Worm (Caenorhabditis elegans): Measurements from ENCODE around the gene C28C12.1.

The C28C12.1 gene

ce11 chrIV:8513619-8514018, 12.1 kb downstream of the C28C12.1 start, which contains the start of gene cks-1:
cks-1 (plus strand) TSS chrIV:8513919.
- no peak for TF ChIP-seq ama-1 (optimal IDR thresholded peaks at IDR 0.05)
- no peak for TF ChIP-seq tbx-11 (GFP tag; IDR thresholded peaks at IDR 0.05)
- TF ChIP-seq tbx-37 (GFP tag; conservative IDR thresholded peaks at IDR 0.05) = no peak
- TF ChIP-seq sea-1 (GFP tag; conservative IDR thresholded peaks at IDR 0.05) = no peak
- TF ChIP-seq hnd-1 (tag; optimal IDR thresholded peaks at IDR 0.05) = no peak
- no peak for TF ChIP-seq B0310.2 (tag; optimal IDR thresholded peaks at IDR 0.05)
- TF ChIP-seq ceh-13 (GFP tag; optimal IDR thresholded peaks at IDR 0.05) = no peak
- TF ChIP-seq hmg-4 (GFP tag; optimal IDR thresholded peaks at IDR 0.05) = no peak
- no peak for TF ChIP-seq tra-4 (tag; optimal IDR thresholded peaks at IDR 0.05)
- TF ChIP-seq aly-1 (tag; optimal IDR thresholded peaks at IDR 0.05) = no peak
- no peak for TF ChIP-seq scrt-1 (GFP tag; IDR thresholded peaks at IDR 0.05)
- TF ChIP-seq ets-7 (tag; optimal IDR thresholded peaks at IDR 0.05) = no peak
- no peak for TF ChIP-seq flt-1 (GFP tag; IDR thresholded peaks at IDR 0.05)
- no peak for TF ChIP-seq pes-1 (GFP tag; IDR thresholded peaks at IDR 0.05)
- TF ChIP-seq ceh-36 (tag; optimal IDR thresholded peaks at IDR 0.05) = no peak
- TF ChIP-seq F13C5.2 (tag; optimal IDR thresholded peaks at IDR 0.05) = no peak
- TF ChIP-seq hmbx-1 (tag; optimal IDR thresholded peaks at IDR 0.05) = no peak

- TF ChIP-seq hmg-4 (GFP tag; optimal IDR thresholded peaks at IDR 0.05) (no peak), ceh-13 (GFP tag; optimal IDR thresholded peaks at IDR 0.05) (no peak), B0310.2 (tag; optimal IDR thresholded peaks at IDR 0.05) (no peak), ets-7 (tag; optimal IDR thresholded peaks at IDR 0.05) (no peak), pes-1 (GFP tag; IDR thresholded peaks at IDR 0.05) (no peak), F13C5.2 (tag; optimal IDR thresholded peaks at IDR 0.05) (no peak), sea-1 (GFP tag; conservative IDR thresholded peaks at IDR 0.05) (no peak), scrt-1 (GFP tag; IDR thresholded peaks at IDR 0.05) (no peak), ceh-36 (tag; optimal IDR thresholded peaks at IDR 0.05) (no peak), hmbx-1 (tag; optimal IDR thresholded peaks at IDR 0.05) (no peak), tra-4 (tag; optimal IDR thresholded peaks at IDR 0.05) (no peak), tbx-37 (GFP tag; conservative IDR thresholded peaks at IDR 0.05) (no peak), flt-1 (GFP tag; IDR thresholded peaks at IDR 0.05) (no peak), aly-1 (tag; optimal IDR thresholded peaks at IDR 0.05) (no peak), ama-1 (optimal IDR thresholded peaks at IDR 0.05) (no peak)
These were observed 13.1 kb downstream of the C28C12.1 start for ce11 chrIV:8514546-8514945.

- no peak for TF ChIP-seq aly-1 (tag; optimal IDR thresholded peaks at IDR 0.05)
- TF ChIP-seq B0310.2 (tag; optimal IDR thresholded peaks at IDR 0.05) = no peak
- TF ChIP-seq hmg-4 (GFP tag; optimal IDR thresholded peaks at IDR 0.05) = no peak
- no peak for TF ChIP-seq tbx-37 (GFP tag; conservative IDR thresholded peaks at IDR 0.05)
These were observed 18.5 kb downstream of the C28C12.1 start for ce11 chrIV:8519949-8520348.

ce11 chrIV:8520594-8520993, 19.1 kb downstream of the C28C12.1 start, which contains the start of gene pkg-2:
pkg-2 (plus strand) TSS chrIV:8520894.
- TF ChIP-seq hmg-4 (GFP tag; optimal IDR thresholded peaks at IDR 0.05) (no peak), tra-4 (tag; optimal IDR thresholded peaks at IDR 0.05) (no peak), tbx-11 (GFP tag; IDR thresholded peaks at IDR 0.05) (no peak), aly-1 (tag; optimal IDR thresholded peaks at IDR 0.05) (no peak), pes-1 (GFP tag; IDR thresholded peaks at IDR 0.05) (no peak), sea-1 (GFP tag; conservative IDR thresholded peaks at IDR 0.05) (no peak), hmbx-1 (tag; optimal IDR thresholded peaks at IDR 0.05) (no peak), F13C5.2 (tag; optimal IDR thresholded peaks at IDR 0.05) (no peak), hnd-1 (tag; optimal IDR thresholded peaks at IDR 0.05) (no peak), flt-1 (GFP tag; IDR thresholded peaks at IDR 0.05) (no peak), scrt-1 (GFP tag; IDR thresholded peaks at IDR 0.05) (no peak)

ce11 chrIV:8523981-8524380, 22.5 kb downstream of the C28C12.1 start:
- TF ChIP-seq ama-1 (optimal IDR thresholded peaks at IDR 0.05) = no peak
- TF ChIP-seq scrt-1 (GFP tag; IDR thresholded peaks at IDR 0.05) = no peak
- TF ChIP-seq hnd-1 (tag; optimal IDR thresholded peaks at IDR 0.05) = no peak
- no peak for TF ChIP-seq ceh-13 (GFP tag; optimal IDR thresholded peaks at IDR 0.05)
- no peak for TF ChIP-seq hmbx-1 (tag; optimal IDR thresholded peaks at IDR 0.05)
- TF ChIP-seq flt-1 (GFP tag; IDR thresholded peaks at IDR 0.05) = no peak
- TF ChIP-seq tbx-37 (GFP tag; conservative IDR thresholded peaks at IDR 0.05) = no peak
- no peak for TF ChIP-seq pes-1 (GFP tag; IDR thresholded peaks at IDR 0.05)

ce11 chrIV:8526050-8526449, 24.6 kb downstream of the C28C12.1 start:
- TF ChIP-seq hmbx-1 (tag; optimal IDR thresholded peaks at IDR 0.05) (no peak), scrt-1 (GFP tag; IDR thresholded peaks at IDR 0.05) (no peak), pes-1 (GFP tag; IDR thresholded peaks at IDR 0.05) (no peak), B0310.2 (tag; optimal IDR thresholded peaks at IDR 0.05) (no peak), F13C5.2 (tag; optimal IDR thresholded peaks at IDR 0.05) (no peak), ceh-36 (tag; optimal IDR thresholded peaks at IDR 0.05) (no peak)

- TF ChIP-seq pes-1 (GFP tag; IDR thresholded peaks at IDR 0.05) = no peak
- no peak for TF ChIP-seq flt-1 (GFP tag; IDR thresholded peaks at IDR 0.05)
- no peak for TF ChIP-seq ama-1 (optimal IDR thresholded peaks at IDR 0.05)
- no peak for TF ChIP-seq tbx-37 (GFP tag; conservative IDR thresholded peaks at IDR 0.05)
- no peak for TF ChIP-seq B0310.2 (tag; optimal IDR thresholded peaks at IDR 0.05)
- no peak for TF ChIP-seq tra-4 (tag; optimal IDR thresholded peaks at IDR 0.05)
- no peak for TF ChIP-seq sea-1 (GFP tag; conservative IDR thresholded peaks at IDR 0.05)
- TF ChIP-seq scrt-1 (GFP tag; IDR thresholded peaks at IDR 0.05) = no peak
These were observed 25.1 kb downstream of the C28C12.1 start for ce11 chrIV:8526579-8526978.

- no peak for TF ChIP-seq ets-7 (tag; optimal IDR thresholded peaks at IDR 0.05)
- no peak for TF ChIP-seq hmbx-1 (tag; optimal IDR thresholded peaks at IDR 0.05)
- TF ChIP-seq scrt-1 (GFP tag; IDR thresholded peaks at IDR 0.05) = no peak
- no peak for TF ChIP-seq hnd-1 (tag; optimal IDR thresholded peaks at IDR 0.05)
These were observed 26.1 kb downstream of the C28C12.1 start for ce11 chrIV:8527598-8528012.
